Worm (Caenorhabditis elegans) whole organism, young adult: Measurements from ENCODE around the gene Y62H9A.9.

ENCODE experiments used
- B0261.1 ChIP-seq: sonication (generic microtip); optimal IDR thresholded peaks from 2 replicates; lab custom pipeline; 2016; ENCODE audit warnings: mild to moderate bottlenecking, missing genetic modification characterization, moderate library complexity, missing compliant biosample characterization
- K12H6.12 ChIP-seq: fragments of 200-800 bp; sonication (Bioruptor generic); optimal IDR thresholded peaks from 2 replicates; lab custom pipeline; 2018; ENCODE audit warnings: mild to moderate bottlenecking, missing genetic modification characterization, missing compliant biosample characterization
- Y53G8AR.9 ChIP-seq: fragments of 200-800 bp; sonication (Bioruptor generic); conservative IDR thresholded peaks from 2 replicates; pipeline ENCODE4 v1.3.6; 2022; ENCODE audit warnings: missing genetic modification reagents, missing genetic modification characterization, missing compliant biosample characterization
- ama-1 ChIP-seq, 3 experiments: fragments of 150-350 bp in 1 of 3; sonication (generic microtip) in 2 of 3; optimal IDR thresholded peaks; 2 replicates each; lab custom pipeline; 2014 to 2018; ENCODE audit warnings: missing biosample characterization in 2 of 3, missing genetic modification characterization in 2 of 3, missing genetic modification reagents in 2 of 3
- attf-3 ChIP-seq: fragments of 200-800 bp; sonication (Bioruptor generic); conservative IDR thresholded peaks from 2 replicates; pipeline ENCODE4 v1.3.6; 2022; ENCODE audit warnings: missing genetic modification reagents, missing genetic modification characterization, missing compliant biosample characterization
- ceh-100 ChIP-seq: fragments of 200-800 bp; sonication (Bioruptor generic); IDR thresholded peaks from 2 replicates; pipeline ENCODE4 v1.3.6; 2022; ENCODE audit warnings: missing genetic modification reagents, missing genetic modification characterization, missing compliant biosample characterization
- ceh-91 ChIP-seq: fragments of 200-800 bp; sonication (Bioruptor generic); IDR thresholded peaks from 2 replicates; pipeline ENCODE4 v1.3.6; 2022; ENCODE audit warnings: missing genetic modification reagents, missing genetic modification characterization, missing compliant biosample characterization
- egl-18 ChIP-seq: fragments of 200-800 bp; sonication (Bioruptor generic); IDR thresholded peaks from 2 replicates; pipeline ENCODE4 v1.3.6; 2022; ENCODE audit warnings: missing genetic modification reagents, missing genetic modification characterization, missing compliant biosample characterization
- egrh-3 ChIP-seq: fragments of 200-800 bp; sonication (Bioruptor generic); IDR thresholded peaks from 2 replicates; pipeline ENCODE4 v1.3.6; 2022; ENCODE audit warnings: missing genetic modification reagents, missing genetic modification characterization, missing compliant biosample characterization
- let-607 ChIP-seq, 2 experiments: fragments of 200-800 bp in 1 of 2; sonication (Bioruptor generic) in 1 of 2; sonication (generic microtip) in 1 of 2; optimal IDR thresholded peaks; 2 replicates each; lab custom pipeline; 2016 to 2018; ENCODE audit warnings: mild to moderate bottlenecking in 2 of 2, missing compliant biosample characterization in 2 of 2, missing genetic modification characterization in 2 of 2, moderate library complexity in 2 of 2, missing genotype in 1 of 2
- repo-1 ChIP-seq: sonication (generic microtip); optimal IDR thresholded peaks from 2 replicates; lab custom pipeline; 2017; ENCODE audit warnings: mild to moderate bottlenecking, missing genetic modification characterization, missing compliant biosample characterization
- snpc-1.1 ChIP-seq: sonication (generic microtip); optimal IDR thresholded peaks from 2 replicates; lab custom pipeline; 2017; ENCODE audit warnings: missing genetic modification characterization, mild to moderate bottlenecking, missing compliant biosample characterization, antibody characterized with exemption, moderate library complexity, missing genotype, missing genetic modification reagents; ENCODE audit not compliant: insufficient read depth
- tbx-9 ChIP-seq: sonication (generic microtip); optimal IDR thresholded peaks from 2 replicates; lab custom pipeline; 2016; ENCODE audit warnings: borderline replicate concordance, missing genetic modification characterization, inconsistent platforms, missing compliant biosample characterization
- tlf-1 ChIP-seq: fragments of 200-800 bp; sonication (Bioruptor generic); optimal IDR thresholded peaks from 2 replicates; lab custom pipeline; 2018; ENCODE audit warnings: mild to moderate bottlenecking, missing genetic modification characterization, missing compliant biosample characterization

DNA sequence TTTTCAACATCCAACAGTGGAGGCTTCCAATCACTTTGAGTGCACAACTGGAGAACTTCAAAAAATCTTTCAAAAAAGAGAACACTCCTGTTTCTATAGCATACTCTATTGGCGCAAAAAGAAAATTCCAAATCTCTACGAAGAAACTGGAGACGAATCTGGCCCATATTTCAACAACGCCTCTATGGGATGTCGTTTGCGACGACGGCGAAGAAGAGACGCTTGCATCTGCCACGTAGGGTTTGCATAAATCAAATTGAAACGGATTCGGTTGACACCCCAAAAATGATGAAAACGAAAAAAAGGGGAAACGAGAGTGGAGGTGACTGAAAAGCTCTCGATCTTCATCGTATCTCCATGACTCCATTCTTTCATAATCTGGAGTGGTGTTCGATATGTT lies 41.7 kb downstream of the Y62H9A.9 start:
- TF ChIP-seq B0261.1 (tag; lab: Kevin White, UChicago) (no peak), snpc-1.1 (no peak), tlf-1 (GFP tag; lab: Kevin White, UChicago) (no peak), Y53G8AR.9 (GFP tag; lab: Robert Waterston, UW) (no peak), K12H6.12 (tag; lab: Kevin White, UChicago) (no peak), egrh-3 (no peak), ceh-100 (no peak), let-607 (tag; optimal IDR thresholded peaks at IDR 0.05; lab: Kevin White, UChicago) (no peak), egl-18 (GFP tag; lab: Robert Waterston, UW) (no peak), repo-1 (tag; lab: Kevin White, UChicago) (no peak), tbx-9 (tag; lab: Kevin White, UChicago) (no peak), attf-3 (no peak), ama-1 (optimal IDR thresholded peaks at IDR 0.05; lab: Kevin White, UChicago) (no peak), ama-1 (GFP tag; optimal IDR thresholded peaks at IDR 0.05; lab: Kevin White, UChicago) (no peak), ceh-91 (no peak)
